5 fruit fly cellular contexts compared by ENCODE assay signal in the genomic region with DNA sequence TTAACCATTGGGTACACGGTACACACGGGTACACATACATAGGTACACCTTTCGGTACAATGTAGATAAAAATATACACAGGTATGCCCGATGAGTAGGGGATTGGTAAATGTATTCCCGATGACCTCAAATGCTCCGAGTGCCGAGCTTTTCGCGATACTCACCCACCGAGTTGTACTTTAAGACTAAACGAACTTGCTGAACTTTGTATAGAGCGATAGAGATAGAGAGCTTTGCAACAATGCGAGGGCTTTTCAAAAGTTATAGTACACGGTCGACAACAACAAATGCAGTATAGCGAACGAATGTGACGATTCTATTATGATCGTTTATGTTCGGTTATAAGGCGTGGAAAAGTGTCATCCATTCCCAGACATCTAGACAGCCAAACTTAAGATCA.
TF ChIP-seq lines count a peak whose summit lies in the region.

No protein-coding gene starts in this region.

- peak; percentile 30 for TF ChIP-seq CTCF in whole organism, embryonic (GFP tag; optimal IDR thresholded peaks at IDR 0.05; lab: Kevin White, UChicago)

TF ChIP-seq in whole organism, adult, 20 proteins besides CTCF, POLR2A, EP300 and RAD21 (continues in another document):
- no peak for TF ChIP-seq Hr96 (GFP tag; optimal IDR thresholded peaks at IDR 0.05; lab: Kevin White, UChicago)
- TF ChIP-seq CG11617 (GFP tag; optimal IDR thresholded peaks at IDR 0.05; lab: Kevin White, UChicago) = peak; percentile 36
- peak; percentile 70 for TF ChIP-seq bab1 (GFP tag; optimal IDR thresholded peaks at IDR 0.05; lab: Kevin White, UChicago)
- TF ChIP-seq CG12768 (GFP tag; optimal IDR thresholded peaks at IDR 0.05; lab: Kevin White, UChicago) = peak; percentile 97
- TF ChIP-seq CG7101 (tag; optimal IDR thresholded peaks at IDR 0.05; lab: Kevin White, UChicago) = peak; percentile 25
- no peak for TF ChIP-seq cnc (optimal IDR thresholded peaks at IDR 0.05; lab: Kevin White, UChicago)
- no peak for TF ChIP-seq CG1620 (GFP tag; optimal IDR thresholded peaks at IDR 0.05; lab: Kevin White, UChicago)
- TF ChIP-seq kay (GFP tag; lab: Kevin White, UChicago; ENCODE audit: borderline replicate concordance) = peak; percentile 99
- peak; percentile 47 for TF ChIP-seq toe (GFP tag; optimal IDR thresholded peaks at IDR 0.05; lab: Kevin White, UChicago)
- TF ChIP-seq CG33017 (tag; optimal IDR thresholded peaks at IDR 0.05; lab: Kevin White, UChicago) = peak; percentile 82
- peak; percentile 45 for TF ChIP-seq tj (GFP tag; optimal IDR thresholded peaks at IDR 0.05; lab: Kevin White, UChicago)
- TF ChIP-seq CG5204 (GFP tag; optimal IDR thresholded peaks at IDR 0.05; lab: Kevin White, UChicago) = no peak
- TF ChIP-seq cic (GFP tag; optimal IDR thresholded peaks at IDR 0.05; lab: Kevin White, UChicago) = peak; percentile 90
- TF ChIP-seq CG14711 (tag; optimal IDR thresholded peaks at IDR 0.05; lab: Kevin White, UChicago) = peak; percentile 17
- no peak for TF ChIP-seq Crg-1 (GFP tag; optimal IDR thresholded peaks at IDR 0.05; lab: Kevin White, UChicago)
- TF ChIP-seq ovo (GFP tag; optimal IDR thresholded peaks at IDR 0.05; lab: Kevin White, UChicago) = peak; percentile 48
- peak; percentile 47 for TF ChIP-seq Mnt (GFP tag; optimal IDR thresholded peaks at IDR 0.05; lab: Kevin White, UChicago)

TF ChIP-seq in whole organism, embryonic, 481 proteins besides CTCF, POLR2A, EP300 and RAD21 (continues in another document):
- TF ChIP-seq CG8944 (GFP tag; optimal IDR thresholded peaks at IDR 0.05; lab: Kevin White, UChicago) (no peak), Jarid2 (GFP tag; optimal IDR thresholded peaks at IDR 0.05; lab: Kevin White, UChicago) (no peak), CG3726 (GFP tag; IDR thresholded peaks at IDR 0.05; lab: Robert Waterston, UW) (no peak), cas (GFP tag; IDR thresholded peaks at IDR 0.05; lab: Robert Waterston, UW) (no peak), sob (GFP tag; IDR thresholded peaks at IDR 0.05; lab: Robert Waterston, UW) (no peak; the same call in 1 of the 2 replicates), CG10462 (GFP tag; optimal IDR thresholded peaks at IDR 0.05; lab: Kevin White, UChicago) (no peak), HLH54F (GFP tag; optimal IDR thresholded peaks at IDR 0.05; lab: Kevin White, UChicago) (no peak), CG10274 (GFP tag; optimal IDR thresholded peaks at IDR 0.05; lab: Kevin White, UChicago) (peak; percentile 91), sens-2 (GFP tag; IDR thresholded peaks at IDR 0.05; lab: Robert Waterston, UW) (no peak), HmgZ (tag; optimal IDR thresholded peaks at IDR 0.05; lab: Kevin White, UChicago) (peak; percentile 23), CG18262 (tag; optimal IDR thresholded peaks at IDR 0.05; lab: Kevin White, UChicago) (no peak), dmrt99B (tag; optimal IDR thresholded peaks at IDR 0.05; lab: Kevin White, UChicago) (no peak), sens (GFP tag; lab: Kevin White, UChicago) (peak; percentile 20), chinmo (GFP tag; IDR thresholded peaks at IDR 0.05; lab: Robert Waterston, UW; ENCODE audit: partially characterized antibody) (peak; percentile 89; the same call in 2 of the 4 replicates), jigr1 (GFP tag; IDR thresholded peaks at IDR 0.05; lab: Robert Waterston, UW) (no peak), aop (GFP tag; IDR thresholded peaks at IDR 0.05; lab: Robert Waterston, UW) (no peak), vvl (GFP tag; IDR thresholded peaks at IDR 0.05; lab: Robert Waterston, UW) (peak; percentile 23; the same call in 1 of the 2 replicates), CG2116 (GFP tag; optimal IDR thresholded peaks at IDR 0.05; lab: Kevin White, UChicago) (no peak)

TF ChIP-seq in whole organism, prepupa, 60 proteins besides CTCF, POLR2A, EP300 and RAD21:
- TF ChIP-seq CG15336 (GFP tag; IDR thresholded peaks at IDR 0.05; lab: Robert Waterston, UW) (peak; percentile 33; the same call in 1 of the 2 replicates), dsx (GFP tag; optimal IDR thresholded peaks at IDR 0.05; lab: Kevin White, UChicago; ENCODE audit: poor library complexity, severe bottlenecking) (peak; percentile 66), fkh (GFP tag; optimal IDR thresholded peaks at IDR 0.05; lab: Kevin White, UChicago) (no peak), CG3032 (tag; optimal IDR thresholded peaks at IDR 0.05; lab: Kevin White, UChicago) (no peak), Sox102F (GFP tag; optimal IDR thresholded peaks at IDR 0.05; lab: Kevin White, UChicago) (no peak), pdm3 (GFP tag; optimal IDR thresholded peaks at IDR 0.05; lab: Kevin White, UChicago) (no peak), CG6792 (GFP tag; optimal IDR thresholded peaks at IDR 0.05; lab: Kevin White, UChicago) (no peak), vri (GFP tag; optimal IDR thresholded peaks at IDR 0.05; lab: Kevin White, UChicago) (peak; percentile 15), Eip93F (GFP tag; optimal IDR thresholded peaks at IDR 0.05; lab: Kevin White, UChicago) (peak; percentile 2), Eip78C (GFP tag; lab: Kevin White, UChicago) (peak; percentile 69)

TF ChIP-seq in whole organism, pupa, 21 proteins besides CTCF, POLR2A, EP300 and RAD21:
- TF ChIP-seq gl (tag; optimal IDR thresholded peaks at IDR 0.05; lab: Kevin White, UChicago) (peak; percentile 42), Pif1A (GFP tag; optimal IDR thresholded peaks at IDR 0.05; lab: Kevin White, UChicago) (no peak), CG32121 (GFP tag; IDR thresholded peaks at IDR 0.05; lab: Robert Waterston, UW) (peak; percentile 51; the same call in 1 of the 2 replicates), CG15710 (tag; optimal IDR thresholded peaks at IDR 0.05; lab: Kevin White, UChicago) (no peak), EcR (GFP tag; optimal IDR thresholded peaks at IDR 0.05; lab: Kevin White, UChicago) (peak; percentile 90), CG14655 (GFP tag; optimal IDR thresholded peaks at IDR 0.05; lab: Kevin White, UChicago) (no peak)

TF ChIP-seq in whole organism, wandering third instar larva, 38 proteins besides CTCF, POLR2A, EP300 and RAD21:
- TF ChIP-seq Rel (GFP tag; optimal IDR thresholded peaks at IDR 0.05; lab: Kevin White, UChicago) = peak; percentile 21
- no peak for TF ChIP-seq Rel (tag; optimal IDR thresholded peaks at IDR 0.05; lab: Kevin White, UChicago)
- no peak for TF ChIP-seq Hr83 (GFP tag; optimal IDR thresholded peaks at IDR 0.05; lab: Kevin White, UChicago; ENCODE audit: poor library complexity, severe bottlenecking)
